Fruit fly (Drosophila melanogaster) ovary, adult (tissue): ENCODE data around the gene Nckx30C.
A peak's percentile ranks its signal among the peaks of the same experiment; 100 is the strongest.

Experiments
- CG17801 ChIP-seq: fragments of 200-800 bp; optimal IDR thresholded peaks from 2 replicates; lab custom pipeline; 2019; ENCODE audit warnings: missing biosample characterization, mild to moderate bottlenecking, missing genetic modification characterization, moderate library complexity; ENCODE audit not compliant: partially characterized antibody

Nckx30C gene

DNA sequence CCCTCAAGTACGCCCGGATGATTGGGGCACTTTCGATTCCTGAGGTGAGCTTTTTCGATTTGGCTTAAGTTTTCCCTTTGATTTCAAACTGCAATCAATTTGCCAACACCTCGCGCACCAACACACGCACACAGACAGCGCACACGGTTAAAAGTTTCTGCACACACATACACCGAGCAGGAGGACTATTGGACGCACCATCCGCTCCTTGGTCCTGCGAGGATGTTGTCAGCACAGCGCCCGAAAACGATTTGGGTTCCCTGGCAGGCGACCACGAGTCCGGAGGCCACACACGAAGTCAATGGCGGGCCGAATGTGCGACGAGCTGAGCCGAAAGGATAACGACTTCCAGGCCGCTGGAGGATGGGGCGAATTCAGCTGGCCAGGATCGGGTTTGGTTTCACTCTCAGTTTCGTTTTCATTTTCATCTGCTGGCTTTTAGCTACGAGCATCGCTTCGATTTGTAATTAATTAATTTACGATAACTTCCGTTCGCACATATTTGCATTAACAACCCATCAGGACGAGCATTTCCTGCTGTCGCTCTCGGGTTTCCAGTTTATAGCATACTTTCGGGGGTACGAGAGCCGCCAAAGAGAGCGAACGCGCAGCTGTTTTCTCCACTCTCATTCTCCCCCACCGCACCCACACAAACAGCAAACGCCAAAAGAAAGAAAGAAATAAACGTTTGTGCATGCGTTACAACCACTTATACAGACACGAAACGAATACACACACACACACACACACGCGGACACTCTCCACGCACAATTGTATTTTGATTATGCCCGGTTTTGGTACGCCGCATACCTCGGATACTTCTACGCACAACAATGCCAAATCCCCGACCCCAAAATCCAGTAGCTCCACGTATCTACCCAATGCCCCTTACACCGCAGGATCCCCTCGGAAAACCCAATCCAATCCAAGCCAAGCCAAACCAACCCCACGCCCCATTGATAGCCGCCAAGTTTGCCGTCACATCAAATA is at the start of gene Nckx30C:
TSS of gene Nckx30C (minus strand) at position 260 of the 990 bp plus-strand sequence.
- TF ChIP-seq CG17801: no peak

DNA sequence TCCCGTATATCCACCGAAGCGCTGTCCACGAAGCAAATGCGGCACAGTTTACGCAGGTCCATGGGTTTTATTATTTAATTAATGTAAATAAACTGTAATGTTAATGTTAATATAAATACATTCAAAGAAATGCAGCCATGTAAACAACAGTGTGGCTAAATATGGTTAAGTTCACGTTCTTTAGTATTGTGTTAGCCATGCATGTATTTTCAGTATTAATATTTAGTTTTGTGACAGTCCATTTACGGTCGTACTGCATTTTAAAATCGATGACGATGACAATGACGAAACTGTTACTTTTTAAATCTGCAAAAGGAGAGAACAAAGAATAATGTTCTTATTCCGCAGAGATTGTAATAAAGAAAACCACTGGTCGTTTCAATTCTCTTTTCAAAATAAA is 46.6 kb upstream of the Nckx30C start, which contains the start of gene CG13123:
TSS of gene CG13123 (minus strand) at position 163 of the 400 bp plus-strand sequence.
- TF ChIP-seq CG17801: no peak

DNA sequence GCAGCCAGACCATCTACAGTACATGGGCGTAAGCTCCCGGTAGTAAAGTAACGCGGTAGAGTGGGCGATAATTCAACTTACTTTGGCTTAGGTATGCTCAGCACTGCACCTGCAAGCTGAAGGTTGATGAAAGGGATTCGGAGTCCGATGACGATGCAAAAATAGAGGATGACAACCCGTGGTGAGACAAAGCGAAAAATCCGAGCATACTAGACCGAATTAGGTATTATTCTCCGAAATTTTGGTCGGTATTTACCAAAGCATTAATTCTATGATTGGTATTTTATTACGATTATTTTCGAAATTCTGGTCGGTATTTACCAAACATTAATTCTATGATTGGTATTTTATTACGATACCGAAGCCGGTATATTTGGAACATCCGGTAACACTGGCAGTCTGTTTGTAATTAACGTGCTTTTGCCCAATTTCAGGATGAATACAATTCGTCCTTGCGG is 44.3 kb upstream of the Nckx30C start, which contains the start of gene CG4036:
TSS of gene CG4036 (plus strand) at position 348 of the 458 bp plus-strand sequence.
- TF ChIP-seq CG17801: peak; percentile 53

DNA sequence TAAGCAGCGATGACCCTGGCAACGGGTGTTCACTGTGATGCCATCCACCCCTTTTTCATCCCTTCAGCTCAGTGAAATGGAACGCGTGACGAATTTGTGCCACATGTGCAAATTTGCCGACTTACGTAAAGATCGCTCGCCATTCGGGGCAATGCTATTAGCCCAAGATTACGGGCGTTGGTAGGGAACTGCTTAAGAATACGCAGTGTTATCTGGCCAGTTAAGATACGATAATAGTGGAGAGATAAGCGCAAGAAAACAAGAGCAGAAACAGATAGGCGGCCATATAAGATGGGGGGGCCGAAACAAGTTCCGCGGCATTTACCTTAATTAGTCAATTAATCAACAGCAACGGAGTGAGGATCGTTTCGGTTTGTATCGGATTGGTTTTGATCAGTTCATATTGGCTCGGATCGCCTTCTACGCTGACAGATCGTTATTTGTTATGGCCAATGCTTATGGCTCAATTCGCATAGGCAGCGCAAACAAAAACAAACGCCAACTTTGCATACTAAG is 39.7 kb upstream of the Nckx30C start:
- no peak for TF ChIP-seq CG17801

DNA sequence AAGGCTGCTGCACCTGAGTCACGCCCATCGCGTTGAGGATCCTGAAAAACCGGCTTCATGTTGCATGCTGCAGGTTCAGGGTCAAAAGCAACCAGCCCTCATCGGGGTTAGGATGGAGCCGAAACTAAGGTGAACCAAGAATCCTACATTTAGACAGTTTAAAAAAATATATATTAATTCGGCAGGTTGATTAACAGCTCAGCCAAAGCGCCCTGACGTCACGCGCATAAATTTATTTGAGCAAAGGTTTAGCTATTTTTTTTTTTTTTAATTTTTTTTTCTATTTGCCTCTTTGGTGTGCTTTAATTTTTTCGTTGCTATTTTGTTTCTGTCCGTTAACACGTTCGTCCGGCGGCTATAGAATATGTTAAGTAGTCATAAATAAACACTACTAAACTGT is 38.2 kb upstream of the Nckx30C start:
- no peak for TF ChIP-seq CG17801

DNA sequence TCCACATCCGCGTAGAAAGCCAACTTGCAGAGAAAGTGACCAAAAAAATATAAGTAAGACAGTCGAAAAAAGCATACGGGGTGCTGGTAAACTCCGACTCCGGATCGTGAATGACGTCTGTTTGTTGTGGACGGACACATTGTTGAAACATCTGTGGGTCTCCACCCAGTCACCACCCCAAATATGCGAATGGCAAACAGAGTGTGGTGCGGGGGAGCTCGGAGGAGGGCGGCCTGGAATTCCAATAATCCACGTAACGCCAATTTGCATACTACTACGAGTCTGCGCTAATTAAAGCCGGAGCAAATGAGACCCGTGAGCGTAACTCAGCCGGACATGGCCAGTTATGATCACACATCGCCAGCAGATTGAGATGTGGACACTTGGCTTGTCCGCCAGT is 36.8 kb upstream of the Nckx30C start:
- no peak for TF ChIP-seq CG17801

DNA sequence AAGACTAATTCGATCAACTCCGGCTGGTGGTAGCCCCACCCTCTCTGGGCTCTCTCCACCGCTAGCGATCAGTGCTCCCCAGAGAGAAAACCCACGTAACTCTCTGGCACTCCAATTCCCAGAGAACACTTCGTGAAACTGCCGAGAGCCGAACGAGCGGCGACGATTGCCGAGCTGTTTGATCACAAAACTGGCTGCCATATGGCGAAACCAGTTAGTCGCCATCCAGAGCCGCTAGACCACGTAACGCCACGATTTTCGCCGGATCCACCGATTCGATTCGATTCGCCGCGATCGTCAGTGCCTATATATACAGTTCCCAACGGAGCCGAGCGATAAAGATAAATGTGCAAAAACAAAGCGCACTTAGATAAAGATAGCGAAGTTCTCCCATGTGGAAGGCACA is 35.9 kb upstream of the Nckx30C start, which contains the start of gene IP3K1:
TSS of gene IP3K1 (plus strand) at position 209 of the 406 bp plus-strand sequence.
- peak; percentile 85 for TF ChIP-seq CG17801

DNA sequence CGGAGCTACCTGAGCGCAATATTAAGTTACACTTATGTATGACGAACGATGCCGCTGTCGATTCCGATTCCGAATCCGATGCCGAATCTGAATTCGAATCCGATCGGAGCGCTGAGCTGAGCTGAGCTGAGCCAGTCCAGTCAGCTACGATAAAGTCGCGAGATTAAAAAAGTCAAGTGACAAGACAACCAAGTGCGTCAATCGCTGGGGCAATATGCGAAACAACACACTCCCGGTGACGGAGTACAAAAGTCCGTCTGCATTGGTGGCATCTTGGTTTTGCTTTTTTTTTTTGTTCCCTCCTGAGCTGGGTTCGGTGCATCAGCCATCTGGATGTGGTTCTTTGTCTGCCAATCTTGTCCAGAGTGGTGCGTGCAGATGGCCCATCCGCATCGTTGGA is 33.5 kb upstream of the Nckx30C start:
- TF ChIP-seq CG17801: no peak

DNA sequence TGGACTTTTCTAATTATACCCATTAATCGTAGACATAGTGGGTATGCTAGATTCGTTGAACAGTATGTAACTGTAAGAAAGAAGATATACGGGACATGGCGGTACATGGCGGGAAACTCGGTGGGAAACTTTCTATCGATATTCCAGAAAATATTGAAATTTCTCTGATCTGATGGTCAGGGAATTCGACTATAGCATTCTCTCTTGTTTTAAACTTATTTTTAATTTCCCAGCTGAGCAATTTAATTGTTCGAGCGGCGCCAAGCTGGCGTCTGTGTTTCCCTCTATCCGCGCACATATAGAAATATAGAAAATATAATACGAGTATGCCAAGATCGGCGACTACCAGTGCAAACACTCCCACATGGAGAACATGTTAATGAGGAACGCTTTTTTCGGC is 32.9 kb upstream of the Nckx30C start:
- TF ChIP-seq CG17801: peak; percentile 17

DNA sequence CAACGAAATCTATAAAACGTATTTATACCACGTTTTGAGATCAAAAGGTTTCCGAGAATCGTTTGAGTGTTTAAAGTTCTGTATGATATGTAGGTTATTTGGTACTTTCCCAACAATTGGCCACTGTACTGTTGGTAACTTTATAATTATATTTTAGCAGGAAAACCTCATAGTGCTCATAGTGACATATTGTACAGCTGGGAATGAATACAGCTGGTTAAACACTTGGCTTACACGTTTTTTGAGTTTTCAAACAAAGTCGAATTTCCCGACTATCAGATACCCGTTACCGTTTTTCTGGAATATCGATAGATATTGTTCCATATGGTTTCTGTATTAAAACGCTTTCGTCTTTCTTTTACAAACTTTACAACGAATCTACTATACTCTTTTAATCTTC is 32.1 kb upstream of the Nckx30C start:
- no peak for TF ChIP-seq CG17801

DNA sequence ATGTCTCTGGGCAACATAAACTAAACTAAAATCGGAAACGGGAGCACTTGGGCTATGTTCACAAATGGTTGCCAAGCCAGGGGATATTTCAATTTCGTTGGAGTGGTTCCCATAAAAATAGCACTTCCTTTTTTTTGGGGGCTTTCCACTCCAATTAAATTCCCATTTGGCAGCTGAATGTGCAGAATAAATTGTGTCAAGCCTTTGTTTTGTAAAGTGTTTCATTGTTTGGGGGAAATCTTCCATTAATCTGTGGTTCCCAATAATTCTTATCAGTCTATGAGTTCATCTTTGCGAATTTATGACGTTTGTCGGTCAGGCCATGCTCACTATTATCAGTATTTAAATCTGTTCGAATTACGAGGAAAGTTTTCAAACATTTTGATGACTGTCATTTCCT is 31.6 kb upstream of the Nckx30C start:
- TF ChIP-seq CG17801: no peak

DNA sequence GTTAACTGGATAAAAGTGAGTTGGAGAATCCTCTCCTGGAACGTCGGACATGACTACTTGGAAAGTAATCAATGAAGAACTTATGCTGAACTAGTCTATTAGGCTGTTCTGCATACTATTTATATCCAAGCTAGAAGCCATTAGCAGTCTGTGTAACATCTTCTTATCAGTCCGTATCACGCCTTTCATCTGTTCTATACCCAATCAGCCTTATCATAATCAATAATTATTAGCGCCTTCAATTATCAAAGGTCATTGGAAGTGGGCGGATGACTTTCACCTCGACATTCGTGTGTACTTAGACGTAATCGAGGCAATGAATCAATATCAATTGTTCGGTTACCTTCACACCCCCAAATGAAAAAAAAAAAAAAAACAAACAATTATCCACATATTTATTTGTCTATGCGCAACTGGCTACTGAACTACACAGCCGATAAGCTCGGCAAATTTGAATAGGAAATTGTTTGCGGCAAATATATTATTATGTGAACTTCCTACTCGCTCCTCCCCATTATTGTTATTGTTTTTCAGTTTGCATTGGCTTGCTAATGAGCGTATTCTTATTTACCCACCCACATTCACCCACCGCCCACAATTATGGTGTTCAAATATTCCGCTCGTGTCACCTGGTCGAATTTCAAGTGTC is 28.8 kb upstream of the Nckx30C start, which contains the start of the genes ppk11 and ppk16:
TSS of gene ppk11 (minus strand) at position 51 of the 649 bp plus-strand sequence.
TSS of gene ppk16 (minus strand) at position 51 of the 649 bp plus-strand sequence.
- no peak for TF ChIP-seq CG17801

DNA sequence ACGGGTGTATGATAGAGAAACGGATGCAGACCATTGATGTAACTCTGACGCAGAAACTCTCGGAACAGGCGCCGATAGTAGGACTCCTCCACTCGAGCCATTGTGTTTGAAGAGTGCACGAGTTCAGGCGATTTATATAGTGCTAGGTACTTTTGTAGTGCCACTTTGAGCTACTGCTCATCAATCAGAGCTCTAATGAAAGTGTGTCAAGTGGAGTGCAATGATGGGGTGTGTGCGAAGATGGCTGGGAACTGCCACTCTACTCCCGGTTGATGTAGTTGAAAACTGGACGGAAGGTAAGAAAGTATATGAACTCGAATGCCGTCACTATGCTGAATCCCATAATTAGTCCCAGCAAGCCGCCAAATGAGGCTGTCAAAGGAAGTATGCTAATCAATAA is 24.6 kb upstream of the Nckx30C start, which contains the start of gene ppk18:
TSS of gene ppk18 (minus strand) at position 101 of the 400 bp plus-strand sequence.
- TF ChIP-seq CG17801: no peak

DNA sequence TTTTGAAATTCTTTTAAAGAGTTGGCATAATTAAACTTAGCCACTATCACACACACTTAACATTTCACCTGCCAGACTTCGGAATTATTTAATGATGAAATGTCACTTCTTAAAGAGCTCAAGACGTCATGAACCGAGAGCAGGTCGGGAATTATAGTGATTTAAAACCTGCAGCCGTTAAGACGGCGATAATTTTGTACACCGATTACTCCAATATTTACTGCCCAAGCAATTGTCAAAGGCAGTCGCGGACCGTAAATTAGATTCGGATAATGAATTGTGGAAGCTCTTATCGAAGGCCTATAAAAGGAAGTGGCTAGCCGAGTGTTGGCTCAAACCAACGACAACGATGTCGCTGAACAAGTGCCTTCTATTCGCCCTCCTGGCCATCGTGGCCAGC is 22.4 kb upstream of the Nckx30C start, which contains the start of gene CG17633:
TSS of gene CG17633 (plus strand) at position 326 of the 400 bp plus-strand sequence.
- TF ChIP-seq CG17801: no peak

DNA sequence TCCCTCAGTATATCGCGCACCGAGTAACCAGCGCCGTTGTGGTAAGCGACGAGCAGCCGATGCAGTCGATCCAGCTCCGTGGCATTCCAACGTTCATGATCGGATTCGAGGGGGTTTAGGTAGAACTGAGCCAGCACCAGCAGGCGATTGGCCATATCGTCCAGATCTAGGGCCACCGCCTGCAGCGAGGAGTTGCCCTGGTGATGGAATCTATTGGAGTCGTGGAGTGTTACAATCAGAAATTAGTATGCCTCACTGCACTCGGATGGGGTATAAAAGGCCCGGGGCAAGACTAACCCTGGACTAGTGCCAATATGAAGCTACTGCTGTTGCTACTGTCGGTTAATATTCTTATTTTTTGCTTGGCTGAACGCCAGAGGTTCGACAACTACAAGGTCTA is 20.5 kb upstream of the Nckx30C start, which contains the start of gene CG4017:
TSS of gene CG4017 (plus strand) at position 301 of the 400 bp plus-strand sequence.
- TF ChIP-seq CG17801: no peak

DNA sequence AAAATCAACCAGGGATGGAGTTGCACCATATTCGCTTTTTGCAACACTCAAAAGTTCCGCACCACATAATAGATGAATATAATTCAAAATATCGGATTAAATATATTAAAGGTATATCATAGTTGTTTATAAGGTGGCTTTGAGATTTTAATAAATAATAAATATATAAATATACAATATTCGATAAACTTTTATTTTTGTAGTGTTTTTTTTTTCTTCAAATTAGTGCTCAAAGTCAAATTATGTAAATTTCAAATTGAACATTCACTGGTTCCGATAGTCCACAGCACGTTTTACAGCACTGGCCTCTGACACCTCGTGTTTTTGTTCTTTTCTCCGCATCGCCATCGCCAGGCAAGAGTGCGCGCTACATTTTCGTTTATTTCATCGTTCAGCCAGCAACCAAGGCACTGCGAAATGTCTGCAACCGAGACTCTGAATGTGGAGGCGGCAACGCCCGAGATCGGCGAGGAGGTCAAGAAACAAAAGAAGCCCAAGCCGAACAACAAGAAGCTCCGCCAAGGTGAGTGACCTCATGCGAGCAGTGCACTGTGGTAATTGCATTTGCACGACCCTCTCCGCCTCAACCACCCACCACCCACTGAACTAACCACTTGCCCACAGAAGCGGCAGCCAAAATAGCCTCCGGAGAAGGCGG is 17.0 kb upstream of the Nckx30C start, which contains the start of the genes Taf11 and und:
TSS of gene Taf11 (minus strand) at position 51 of the 658 bp plus-strand sequence.
TSS of gene und (plus strand) at position 158 of the 658 bp plus-strand sequence.
- TF ChIP-seq CG17801: peak; percentile 57
